Worm (Caenorhabditis elegans): ENCODE data around the gene K01A12.2.
A peak's percentile ranks its signal among the peaks of the same experiment; 100 is the strongest.

The K01A12.2 gene

ce11 chrX:8592881-8593280 lies 20.3 kb upstream of the K01A12.2 start, which contains the start of gene nlp-7:
Gene nlp-7, plus strand, starts transcription at chrX:8593181.
- TF ChIP-seq drap-1 (GFP tag; optimal IDR thresholded peaks at IDR 0.05) = no peak
- no peak for TF ChIP-seq nhr-28 (tag; optimal IDR thresholded peaks at IDR 0.05)
- TF ChIP-seq sptf-1 (tag; optimal IDR thresholded peaks at IDR 0.05) = no peak
- no peak for TF ChIP-seq snpc-4 (tag; optimal IDR thresholded peaks at IDR 0.05)
- TF ChIP-seq ceh-39 (tag; optimal IDR thresholded peaks at IDR 0.05) = no peak
- no peak for TF ChIP-seq mab-5 (tag; optimal IDR thresholded peaks at IDR 0.05)
- TF ChIP-seq flh-1 (GFP tag; optimal IDR thresholded peaks at IDR 0.05) = no peak
- no peak for TF ChIP-seq ceh-83 (GFP tag; optimal IDR thresholded peaks at IDR 0.05)
- TF ChIP-seq zip-8 (tag; optimal IDR thresholded peaks at IDR 0.05) = no peak
- no peak for TF ChIP-seq blmp-1 (tag; optimal IDR thresholded peaks at IDR 0.05)
- TF ChIP-seq unc-62 (GFP tag; optimal IDR thresholded peaks at IDR 0.05) = no peak
- TF ChIP-seq bed-3 (GFP tag; optimal IDR thresholded peaks at IDR 0.05) = no peak
- TF ChIP-seq sem-2 (GFP tag; optimal IDR thresholded peaks at IDR 0.05) = no peak
- TF ChIP-seq lin-13 (tag; optimal IDR thresholded peaks at IDR 0.05) = no peak
- no peak for TF ChIP-seq nhr-76 (tag; optimal IDR thresholded peaks at IDR 0.05)
- no peak for TF ChIP-seq nhr-12 (tag; optimal IDR thresholded peaks at IDR 0.05)

ce11 chrX:8597647-8598046 lies 15.5 kb upstream of the K01A12.2 start, which contains the start of gene F18E9.7:
Gene F18E9.7, minus strand, starts transcription at chrX:8597747.
- no peak for TF ChIP-seq unc-39 (tag; optimal IDR thresholded peaks at IDR 0.05)
- no peak for TF ChIP-seq mls-2 (tag; optimal IDR thresholded peaks at IDR 0.05)
- TF ChIP-seq cnd-1 (tag; optimal IDR thresholded peaks at IDR 0.05) = no peak
- no peak for TF ChIP-seq ztf-11 (tag; optimal IDR thresholded peaks at IDR 0.05)
- no peak for TF ChIP-seq nhr-76 (tag; optimal IDR thresholded peaks at IDR 0.05)
- TF ChIP-seq elt-1 (tag; optimal IDR thresholded peaks at IDR 0.05; ENCODE audit: borderline replicate concordance, insufficient read depth) = no peak
- no peak for TF ChIP-seq flh-1 (GFP tag; optimal IDR thresholded peaks at IDR 0.05)
- no peak for TF ChIP-seq ham-2 (GFP tag; optimal IDR thresholded peaks at IDR 0.05)
- no peak for TF ChIP-seq ces-1 (GFP tag; optimal IDR thresholded peaks at IDR 0.05)
- TF ChIP-seq M03D4.4 (tag; optimal IDR thresholded peaks at IDR 0.05) = no peak
- TF ChIP-seq pha-4 (tag; optimal IDR thresholded peaks at IDR 0.05) = no peak
- no peak for TF ChIP-seq snpc-4 (tag; optimal IDR thresholded peaks at IDR 0.05)
- TF ChIP-seq lin-13 (tag; optimal IDR thresholded peaks at IDR 0.05) = no peak

- TF ChIP-seq snpc-4 (tag; optimal IDR thresholded peaks at IDR 0.05) = no peak
- TF ChIP-seq lin-32 (GFP tag; optimal IDR thresholded peaks at IDR 0.05) = no peak
- TF ChIP-seq unc-62 (GFP tag; optimal IDR thresholded peaks at IDR 0.05) = no peak
- no peak for TF ChIP-seq mab-5 (tag; optimal IDR thresholded peaks at IDR 0.05)
- TF ChIP-seq ceh-83 (GFP tag; optimal IDR thresholded peaks at IDR 0.05) = no peak
- TF ChIP-seq pha-4 (tag; optimal IDR thresholded peaks at IDR 0.05) = no peak
- TF ChIP-seq unc-39 (tag; optimal IDR thresholded peaks at IDR 0.05) = no peak
- TF ChIP-seq ztf-11 (tag; optimal IDR thresholded peaks at IDR 0.05) = no peak
- no peak for TF ChIP-seq bed-3 (GFP tag; optimal IDR thresholded peaks at IDR 0.05)
- TF ChIP-seq mls-2 (tag; optimal IDR thresholded peaks at IDR 0.05) = no peak
- TF ChIP-seq ces-1 (GFP tag; optimal IDR thresholded peaks at IDR 0.05) = no peak
- TF ChIP-seq ham-2 (GFP tag; optimal IDR thresholded peaks at IDR 0.05) = no peak
- TF ChIP-seq nhr-28 (tag; optimal IDR thresholded peaks at IDR 0.05) = no peak
- no peak for TF ChIP-seq nhr-2 (tag; optimal IDR thresholded peaks at IDR 0.05)
- TF ChIP-seq nhr-237 (tag; optimal IDR thresholded peaks at IDR 0.05) = no peak
- TF ChIP-seq mep-1 (tag; optimal IDR thresholded peaks at IDR 0.05) = no peak
Measured at ce11 chrX:8598491-8598890, 14.7 kb upstream of the K01A12.2 start.

- no peak for TF ChIP-seq ham-2 (GFP tag; optimal IDR thresholded peaks at IDR 0.05)
- peak; percentile 30 for TF ChIP-seq mls-2 (tag; optimal IDR thresholded peaks at IDR 0.05)
- no peak for TF ChIP-seq drap-1 (GFP tag; optimal IDR thresholded peaks at IDR 0.05)
- TF ChIP-seq elt-1 (tag; optimal IDR thresholded peaks at IDR 0.05; ENCODE audit: borderline replicate concordance, insufficient read depth) = no peak
- no peak for TF ChIP-seq mep-1 (tag; optimal IDR thresholded peaks at IDR 0.05)
- TF ChIP-seq unc-62 (GFP tag; optimal IDR thresholded peaks at IDR 0.05) = no peak
- no peak for TF ChIP-seq sptf-1 (tag; optimal IDR thresholded peaks at IDR 0.05)
- no peak for TF ChIP-seq ztf-11 (tag; optimal IDR thresholded peaks at IDR 0.05)
- TF ChIP-seq blmp-1 (tag; optimal IDR thresholded peaks at IDR 0.05) = no peak
- TF ChIP-seq ces-1 (GFP tag; optimal IDR thresholded peaks at IDR 0.05) = peak; percentile 12
- TF ChIP-seq bed-3 (GFP tag; optimal IDR thresholded peaks at IDR 0.05) = no peak
- TF ChIP-seq snpc-4 (tag; optimal IDR thresholded peaks at IDR 0.05) = no peak
- no peak for TF ChIP-seq flh-1 (GFP tag; optimal IDR thresholded peaks at IDR 0.05)
- TF ChIP-seq lin-32 (GFP tag; optimal IDR thresholded peaks at IDR 0.05) = no peak
Measured at ce11 chrX:8599725-8600124, 13.4 kb upstream of the K01A12.2 start.

- TF ChIP-seq pha-4 (tag; optimal IDR thresholded peaks at IDR 0.05) (no peak), elt-3 (tag; optimal IDR thresholded peaks at IDR 0.05) (no peak), mab-5 (tag; optimal IDR thresholded peaks at IDR 0.05) (no peak), blmp-1 (tag; optimal IDR thresholded peaks at IDR 0.05) (no peak), lin-13 (tag; optimal IDR thresholded peaks at IDR 0.05) (no peak), drap-1 (GFP tag; optimal IDR thresholded peaks at IDR 0.05) (no peak)
Measured at ce11 chrX:8601235-8601634, 11.9 kb upstream of the K01A12.2 start, which contains the start of gene F18E9.1. Gene F18E9.1, plus strand, starts transcription at chrX:8601535.

Data from whole organism, mixed stage, embryonic.